Worm (Caenorhabditis elegans) whole organism, L4 larva: Measurements from ENCODE around the gene haao-1.

Experiments used
- aha-1 ChIP-seq: fragments of 150-350 bp; peaks from one replicate; lab custom pipeline; 2014; ENCODE audit warnings: missing biosample characterization, missing genetic modification characterization
- ama-1 ChIP-seq: fragments of 150-350 bp; optimal IDR thresholded peaks from 2 replicates; lab custom pipeline; 2014; ENCODE audit warnings: inconsistent platforms, mixed read lengths
- ceh-44 ChIP-seq: fragments of 200-800 bp; sonication (Bioruptor generic); IDR thresholded peaks from 2 replicates; pipeline ENCODE4 v1.3.6; 2022; ENCODE audit warnings: missing genetic modification reagents, missing genetic modification characterization, missing compliant biosample characterization
- dmd-8 ChIP-seq: fragments of 200-800 bp; sonication (Bioruptor generic); IDR thresholded peaks from 2 replicates; pipeline ENCODE4 v1.3.6; 2022; ENCODE audit warnings: missing genetic modification characterization, missing compliant biosample characterization
- duxl-1 ChIP-seq: sonication (generic microtip); optimal IDR thresholded peaks from 2 replicates; lab custom pipeline; 2016; ENCODE audit warnings: mild to moderate bottlenecking, missing genetic modification characterization, moderate library complexity, missing compliant biosample characterization; ENCODE audit not compliant: poor library complexity
- dve-1 ChIP-seq: sonication (generic microtip); optimal IDR thresholded peaks from 2 replicates; lab custom pipeline; 2017; ENCODE audit warnings: antibody characterized with exemption, mild to moderate bottlenecking, missing genetic modification characterization, missing compliant biosample characterization; ENCODE audit not compliant: insufficient read depth
- lin-13 ChIP-seq: fragments of 150-350 bp; optimal IDR thresholded peaks from 2 replicates; lab custom pipeline; 2014; ENCODE audit warnings: missing biosample characterization, missing genetic modification reagents, missing genetic modification characterization
- mdl-1 ChIP-seq, 2 experiments: fragments of 150-350 bp in 1 of 2; sonication (generic microtip) in 1 of 2; optimal IDR thresholded peaks; 2 replicates each; lab custom pipeline; 2014 to 2017; ENCODE audit warnings: missing biosample characterization in 2 of 2, missing genetic modification characterization in 2 of 2
- mxl-2 ChIP-seq: fragments of 200-800 bp; sonication (Bioruptor generic); conservative IDR thresholded peaks from 2 replicates; pipeline ENCODE4 v1.3.6; 2022; ENCODE audit warnings: missing genetic modification reagents, missing genetic modification characterization, missing compliant biosample characterization
- nhr-77 ChIP-seq: fragments of 150-350 bp; optimal IDR thresholded peaks from 2 replicates; lab custom pipeline; 2014; ENCODE audit warnings: missing biosample characterization, missing genetic modification characterization
- unc-130 ChIP-seq: sonication (generic microtip); optimal IDR thresholded peaks from 2 replicates; lab custom pipeline; 2016; ENCODE audit warnings: missing genetic modification reagents, missing genetic modification characterization, missing compliant biosample characterization
- unc-62 ChIP-seq, 3 experiments: fragments of 150-350 bp in 1 of 3; sonication (generic microtip); optimal IDR thresholded peaks in 2 of 3; peaks in 1 of 3; 1 replicate in 1 of 3; 2 replicates in 2 of 3; lab custom pipeline; 2014 to 2017; ENCODE audit warnings: missing biosample characterization in 3 of 3, missing genetic modification characterization in 3 of 3, missing genetic modification reagents in 3 of 3, missing genotype in 1 of 3
- zag-1 ChIP-seq: fragments of 150-350 bp; optimal IDR thresholded peaks from 2 replicates; lab custom pipeline; 2014; ENCODE audit warnings: missing biosample characterization, missing genetic modification characterization
- ztf-11 ChIP-seq: fragments of 150-350 bp; optimal IDR thresholded peaks from 2 replicates; lab custom pipeline; 2014; ENCODE audit warnings: missing biosample characterization, missing genetic modification characterization

DNA sequence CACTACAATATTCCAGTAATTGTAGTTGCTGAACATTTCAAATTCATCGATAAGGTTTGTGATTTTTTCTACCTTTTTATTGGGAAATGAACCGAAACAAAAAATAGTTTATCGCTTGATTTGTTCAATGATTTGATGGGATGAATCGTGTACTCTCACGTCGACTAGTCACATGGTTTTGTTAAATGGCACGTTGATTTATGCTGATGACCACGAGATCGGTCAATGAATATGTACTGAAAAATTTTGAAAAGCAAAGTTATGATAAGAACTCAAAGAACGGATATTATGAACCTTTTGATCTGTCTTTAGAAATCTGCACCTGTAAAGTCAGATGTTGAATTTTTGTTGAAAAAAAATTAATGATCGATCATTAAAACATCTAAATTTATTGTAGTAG lies 11.6 kb downstream of the haao-1 start:
- peak in 1 of 2 experiments; percentile 65 for TF ChIP-seq mdl-1 (tag; optimal IDR thresholded peaks at IDR 0.05; lab: Kevin White, UChicago)
- no peak for TF ChIP-seq ama-1
- TF ChIP-seq dmd-8 (GFP tag; lab: Robert Waterston, UW): no peak
- no peak for TF ChIP-seq ceh-44
- TF ChIP-seq aha-1 (tag; lab: Kevin White, UChicago): no peak
- TF ChIP-seq unc-62 (GFP tag; optimal IDR thresholded peaks at IDR 0.05 in 1 of 2; lab: Kevin White, UChicago): peak in 1 of 2 experiments; percentile 99
- no peak for TF ChIP-seq unc-62 (tag; optimal IDR thresholded peaks at IDR 0.05; lab: Kevin White, UChicago)
- TF ChIP-seq dve-1: peak; percentile 82
- no peak for TF ChIP-seq lin-13
- no peak for TF ChIP-seq duxl-1 (tag; lab: Kevin White, UChicago)
- TF ChIP-seq unc-130 (GFP tag; lab: Kevin White, UChicago): no peak
- TF ChIP-seq zag-1 (tag; lab: Kevin White, UChicago): no peak
- no peak for TF ChIP-seq ztf-11 (tag; lab: Kevin White, UChicago)
- TF ChIP-seq nhr-77 (tag; lab: Kevin White, UChicago): peak; percentile 34
- no peak for TF ChIP-seq mxl-2
